Fruit fly (Drosophila melanogaster) whole organism, larva: ENCODE measurements around the gene Pits.

Experiments
- noc ChIP-seq: fragments of 200-800 bp; sonication (Bioruptor generic); optimal IDR thresholded peaks from 3 replicates; lab custom pipeline; 2019; ENCODE audit warnings: missing biosample characterization, mild to moderate bottlenecking, missing genetic modification characterization, moderate library complexity

The Pits gene

DNA sequence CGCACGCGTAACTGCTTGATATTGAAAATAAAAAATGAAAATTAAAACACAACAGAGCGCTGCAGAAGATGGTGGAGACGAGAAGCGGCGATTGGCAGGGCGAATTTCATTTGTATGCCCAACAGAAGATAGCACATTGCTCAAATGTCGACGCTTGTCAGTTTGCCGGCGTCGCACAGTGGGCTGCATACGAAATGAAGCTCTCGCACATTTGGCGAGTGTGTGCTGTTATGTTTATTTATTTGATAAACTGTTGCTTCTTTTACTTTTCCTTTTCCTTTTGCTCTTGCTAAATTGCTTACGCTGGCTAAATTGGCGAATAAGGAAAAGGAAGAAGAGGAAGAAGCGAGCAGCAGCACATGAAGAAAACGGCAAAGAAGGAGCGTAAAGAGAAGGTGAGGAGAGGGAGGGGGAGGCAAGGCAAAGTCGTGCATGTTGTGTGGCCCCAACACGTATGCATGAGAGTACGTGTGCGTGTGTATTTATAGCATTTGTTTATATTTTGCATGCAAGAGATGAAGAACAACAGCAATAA lies 7.6 kb downstream of the Pits start:
- TF ChIP-seq noc: no peak

DNA sequence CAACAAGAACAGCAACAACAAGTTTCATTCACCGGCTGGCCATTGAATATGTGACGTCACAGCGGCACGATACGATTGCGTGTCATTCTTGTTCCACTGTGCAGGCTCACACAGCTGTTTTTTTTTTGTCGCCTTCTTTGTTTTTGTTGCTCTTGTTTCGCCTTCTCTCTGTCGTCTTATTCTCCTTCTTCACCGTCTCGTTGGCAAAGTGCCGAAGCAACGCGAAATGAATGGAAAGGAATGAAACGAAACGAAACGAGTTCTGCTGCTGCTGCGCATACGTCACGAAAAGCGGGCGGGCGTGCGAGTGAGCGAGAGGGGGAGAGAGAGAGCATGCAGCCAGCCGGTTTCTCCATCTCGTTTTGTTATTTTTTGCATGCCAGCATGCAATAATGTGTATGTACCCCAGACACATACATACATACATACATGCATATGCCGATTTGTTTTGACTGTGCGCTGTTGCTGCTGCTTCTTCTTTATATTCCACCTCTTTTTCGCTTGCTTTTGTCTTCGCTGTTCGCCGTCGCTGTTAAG lies 8.3 kb downstream of the Pits start:
- peak; percentile 17 for TF ChIP-seq noc

DNA sequence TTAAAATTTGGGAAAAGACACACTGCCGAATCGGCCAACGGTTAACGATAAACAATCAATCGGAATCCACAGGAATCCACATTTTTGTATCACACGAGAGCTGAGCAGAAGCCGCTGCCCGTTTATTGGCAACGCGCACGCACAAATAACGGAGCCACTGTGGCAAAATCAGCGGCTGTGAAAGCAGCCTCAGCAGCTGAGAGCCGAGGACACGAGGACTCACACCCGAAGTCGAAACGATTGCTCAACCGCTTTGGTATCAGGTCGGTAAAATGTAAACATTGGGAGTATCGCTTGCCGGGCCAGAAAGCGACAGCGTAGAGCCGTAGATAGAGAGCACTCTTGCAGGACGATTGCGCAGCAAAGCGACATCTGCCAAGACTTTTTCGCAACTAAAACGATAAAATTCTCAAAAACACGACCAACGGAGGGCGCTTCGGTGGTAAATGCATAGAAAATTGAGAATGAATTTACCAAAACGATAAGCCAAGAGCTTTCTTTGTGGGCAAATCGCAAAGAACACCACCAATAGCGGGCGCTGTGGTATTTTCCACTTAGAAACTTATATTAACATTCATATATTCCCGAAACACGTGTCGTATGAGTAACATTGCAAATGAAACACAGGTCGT lies 14.6 kb downstream of the Pits start, which contains the start of gene hwt:
hwt (minus strand) TSS at position 161 of the 632 bp plus-strand sequence.
- TF ChIP-seq noc: no peak

DNA sequence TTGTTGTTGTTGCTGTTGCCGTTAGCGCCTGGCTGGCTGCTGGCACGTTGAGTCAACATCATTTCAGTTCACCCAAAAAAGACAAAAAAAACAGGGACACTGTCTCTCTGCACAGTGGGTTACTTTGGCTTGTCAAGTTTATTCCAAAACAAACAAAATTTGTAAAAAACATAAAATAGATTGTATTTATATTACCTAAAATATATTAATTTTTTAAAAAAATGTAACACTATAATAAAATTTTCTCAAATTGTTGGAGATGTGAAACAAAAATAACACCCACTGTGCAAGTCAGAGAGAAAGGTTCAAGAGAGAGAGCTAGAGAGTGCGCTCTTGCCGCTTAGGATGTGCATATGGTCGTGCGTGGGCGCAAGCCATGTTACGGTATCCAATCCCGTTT lies 15.3 kb downstream of the Pits start:
- peak; percentile 52 for TF ChIP-seq noc

DNA sequence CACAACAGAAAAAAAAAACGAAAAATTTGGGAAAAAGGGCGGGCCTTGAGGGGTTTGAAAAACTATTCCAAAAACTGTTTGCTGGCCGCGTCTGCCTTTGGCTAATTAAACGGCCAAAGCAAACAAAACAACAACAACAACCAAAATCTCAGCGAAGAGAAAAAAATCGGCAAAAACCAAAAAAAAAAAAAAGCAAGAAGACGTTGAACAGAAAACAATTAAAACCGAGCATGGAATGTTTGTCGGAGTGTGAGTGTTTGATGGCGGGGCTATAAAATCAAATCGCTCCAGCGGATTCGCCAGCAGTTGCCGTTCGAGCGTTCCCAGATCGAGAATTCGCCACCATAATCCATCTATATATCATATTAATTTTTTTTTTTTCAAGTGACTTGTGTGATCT lies 30.2 kb downstream of the Pits start, which contains the start of gene Cpr11B:
Cpr11B (plus strand) TSS at position 301 of the 400 bp plus-strand sequence.
- no peak for TF ChIP-seq noc

DNA sequence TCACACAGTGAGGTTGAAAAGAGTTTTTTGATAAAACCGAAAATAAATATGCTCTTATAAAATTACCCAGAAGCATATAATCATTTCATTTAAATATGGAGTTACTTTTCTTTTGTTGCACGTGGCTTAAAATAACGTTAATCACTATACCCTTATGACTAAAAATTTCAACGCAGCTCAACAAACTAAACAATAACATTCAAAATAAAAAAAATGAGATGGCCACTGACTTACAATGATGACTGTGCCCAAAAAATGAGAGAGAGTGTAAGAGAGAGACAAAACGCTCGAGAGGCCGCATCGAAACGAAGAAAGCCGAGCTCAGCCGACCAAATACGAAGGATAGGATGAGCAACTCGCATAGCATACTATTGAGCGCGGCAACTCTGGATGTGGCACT lies 35.3 kb downstream of the Pits start:
- TF ChIP-seq noc: no peak

DNA sequence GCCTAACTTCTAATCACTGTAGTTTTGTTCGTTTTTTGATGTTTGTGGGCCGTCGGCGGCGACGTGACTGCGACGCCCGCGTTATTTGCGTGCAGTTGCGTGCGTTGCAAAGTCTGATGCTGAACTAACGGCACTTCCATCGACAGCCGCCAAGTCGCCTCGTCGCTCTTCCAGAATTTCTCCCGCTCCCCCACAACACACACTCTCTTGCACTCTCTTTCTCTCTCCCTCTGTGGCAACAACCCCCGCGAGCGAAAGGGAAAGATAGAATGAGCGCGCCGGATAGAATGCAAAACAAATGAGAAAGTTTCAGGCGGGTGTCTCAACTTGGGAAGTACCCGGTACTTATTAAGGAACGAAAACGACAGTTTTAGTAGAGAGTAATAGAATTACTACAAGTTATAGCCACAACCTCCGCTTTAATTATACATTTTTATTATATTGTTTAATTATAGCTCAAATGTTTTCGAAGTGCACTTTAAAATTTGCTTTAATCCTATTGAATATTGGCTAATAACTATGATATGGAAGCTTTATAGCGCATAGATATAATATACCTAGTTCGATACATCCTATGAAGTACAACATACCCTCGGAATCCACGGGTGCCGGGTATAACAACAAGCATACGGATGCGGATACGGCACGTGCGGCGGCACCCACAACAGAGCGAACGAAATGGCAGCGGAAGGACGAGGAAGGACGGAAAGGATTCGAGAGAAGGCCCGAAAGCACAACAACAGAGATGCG lies 36.0 kb downstream of the Pits start:
- TF ChIP-seq noc: no peak

DNA sequence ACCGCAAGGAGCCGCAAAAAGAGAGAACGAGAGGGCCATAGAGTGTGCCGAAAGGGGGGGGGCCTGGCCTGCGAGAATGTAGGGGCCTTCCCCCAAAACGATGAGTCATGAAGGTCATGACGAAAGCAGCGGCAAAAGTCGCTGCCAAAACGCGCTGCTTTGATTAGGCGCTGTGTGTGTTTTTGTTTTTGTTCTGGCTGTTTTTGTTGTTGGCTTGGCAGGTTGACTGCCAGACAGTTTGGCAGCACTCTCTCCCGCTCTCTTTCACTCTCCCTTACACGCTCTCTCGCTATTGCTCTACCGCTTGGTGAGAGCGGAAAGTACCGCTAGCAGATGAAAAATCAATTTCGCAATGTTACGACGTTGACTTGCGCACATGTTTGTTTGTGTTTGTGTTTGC lies 36.9 kb downstream of the Pits start:
- no peak for TF ChIP-seq noc

DNA sequence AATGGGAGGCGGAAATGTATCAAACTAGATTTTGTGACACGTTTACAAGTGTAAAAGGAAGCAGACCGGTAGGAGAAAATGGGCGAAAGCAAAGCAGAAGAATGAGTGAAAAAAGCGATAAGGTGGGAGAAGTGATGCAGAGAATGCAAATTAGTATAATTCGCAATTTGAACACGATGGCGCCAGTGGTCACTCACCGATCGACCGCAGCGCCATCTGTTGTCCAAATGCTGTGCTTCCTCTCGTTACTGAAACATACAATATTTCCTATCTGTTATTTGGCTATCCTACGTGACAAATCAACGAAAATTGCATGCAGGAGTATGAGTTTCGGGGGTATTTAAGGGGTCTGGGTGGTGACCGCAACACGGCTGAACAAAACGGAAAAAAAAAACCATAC lies 42.2 kb downstream of the Pits start:
- TF ChIP-seq noc: no peak

DNA sequence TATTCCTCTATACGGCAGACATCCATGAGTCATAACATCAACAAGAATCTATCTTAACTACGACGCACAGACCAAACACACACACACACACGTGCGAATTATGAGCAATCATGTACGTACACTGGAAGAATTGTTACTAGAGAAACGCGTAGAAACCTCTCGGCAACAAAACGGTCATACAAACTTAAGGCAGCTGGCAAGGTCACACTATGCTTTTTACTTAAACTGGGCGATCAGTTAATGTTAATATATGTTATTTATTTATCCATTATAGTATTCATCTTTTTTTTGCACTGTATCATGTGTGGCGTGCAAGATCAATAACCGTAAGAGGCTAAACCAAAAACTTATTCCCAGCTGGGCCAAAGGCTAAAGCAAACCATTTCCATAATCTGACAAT lies 43.8 kb downstream of the Pits start:
- no peak for TF ChIP-seq noc

DNA sequence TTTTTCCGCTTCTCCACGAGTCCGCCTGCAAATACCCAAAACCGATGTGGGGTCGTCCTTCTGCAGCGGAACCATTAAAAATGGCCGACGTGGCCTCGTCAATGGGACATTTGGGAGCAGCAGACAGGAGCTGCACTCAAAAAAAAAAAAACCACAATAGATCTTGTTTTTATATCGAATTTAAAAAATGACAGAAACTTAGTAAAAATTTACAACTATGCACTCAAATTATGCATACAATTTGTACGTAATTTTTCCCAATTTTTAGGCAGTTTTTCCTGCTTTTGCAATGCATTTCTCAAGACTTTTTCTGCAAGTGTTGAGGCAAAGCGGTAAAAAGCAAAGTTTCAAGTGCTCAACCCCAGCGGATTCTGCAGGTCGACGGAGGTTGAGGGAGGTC lies 49.4 kb downstream of the Pits start:
- no peak for TF ChIP-seq noc
